Worm (Caenorhabditis elegans): ENCODE results near the gene dod-3.

Gene dod-3

DNA sequence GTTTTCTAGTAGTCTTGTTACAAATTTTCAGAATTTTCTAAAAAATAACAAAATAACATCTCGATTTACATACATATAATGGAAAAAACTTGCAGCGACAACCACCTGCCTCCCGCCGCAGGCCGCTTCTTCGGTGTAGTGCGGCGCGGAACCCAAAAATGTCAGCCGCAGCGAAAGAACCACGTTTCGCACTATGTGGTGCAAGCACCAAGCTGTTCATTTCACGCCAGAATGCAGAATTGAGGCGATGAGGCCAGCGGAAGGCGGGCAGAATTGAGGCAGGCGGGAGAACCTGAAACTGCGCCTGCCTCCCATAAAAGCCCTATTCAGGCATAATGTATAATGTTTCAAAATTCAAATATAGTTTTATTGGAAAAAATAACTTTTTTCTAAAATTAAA, 30.6 kb upstream of the dod-3 start:
- TF ChIP-seq set-16 (GFP tag; IDR thresholded peaks at IDR 0.05) (peak; percentile 66), F37D6.2 (tag; optimal IDR thresholded peaks at IDR 0.05) (no peak), unc-39 (tag; optimal IDR thresholded peaks at IDR 0.05) (no peak)

DNA sequence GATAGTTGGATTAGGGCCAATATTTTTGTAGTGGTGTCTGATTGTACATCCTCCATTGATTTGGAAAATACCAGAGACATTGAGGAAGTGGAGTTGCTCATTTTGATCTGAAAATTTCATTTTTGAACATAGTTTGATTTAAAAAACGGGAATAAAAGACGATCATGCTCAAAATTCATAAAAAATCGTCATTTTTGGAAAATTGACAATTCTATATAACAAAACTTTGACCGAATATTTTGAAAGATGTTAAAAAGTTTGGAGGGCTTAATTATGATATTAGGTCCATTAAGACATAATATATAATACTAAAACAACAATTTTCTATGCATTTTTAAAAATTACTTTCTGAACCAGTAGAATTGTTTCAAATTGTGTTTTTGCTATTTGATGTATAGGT, 28.6 kb upstream of the dod-3 start, which contains the start of gene srg-58:
Gene srg-58, minus strand, starts transcription at position 101 of the 400 bp plus-strand sequence.
- no peak for TF ChIP-seq spr-1 (tag; optimal IDR thresholded peaks at IDR 0.05)

DNA sequence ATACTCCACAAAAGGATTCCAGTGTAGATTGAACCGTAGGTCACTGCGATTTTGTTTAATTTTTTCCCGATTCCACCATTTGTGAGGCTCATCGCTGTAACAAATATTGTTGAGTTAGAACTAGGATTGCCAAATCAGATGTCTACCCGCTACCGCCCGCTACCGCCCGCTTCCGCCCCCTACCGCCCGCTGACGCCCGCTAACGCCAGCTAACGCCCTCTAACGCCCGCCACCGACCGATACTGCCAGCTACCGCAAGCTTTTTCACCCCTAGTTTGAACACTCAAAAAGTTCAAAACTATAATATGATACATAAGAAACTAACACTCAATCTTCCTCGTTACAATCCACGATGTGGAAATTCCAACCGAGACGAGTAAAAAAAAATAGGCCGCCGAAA, 27.5 kb upstream of the dod-3 start:
- TF ChIP-seq ZK337.2 (GFP tag; IDR thresholded peaks at IDR 0.05) = no peak
- TF ChIP-seq ceh-44 (GFP tag; IDR thresholded peaks at IDR 0.05) = 0 out of 2 replicates have a peak, but pooled peaks have one; percentile 8
- peak; percentile 55 for TF ChIP-seq set-16 (GFP tag; IDR thresholded peaks at IDR 0.05)
- no peak for TF ChIP-seq pqm-1 (tag; optimal IDR thresholded peaks at IDR 0.05)
- TF ChIP-seq attf-4 (tag; optimal IDR thresholded peaks at IDR 0.05) = no peak
- TF ChIP-seq Y75B8A.6 (GFP tag; IDR thresholded peaks at IDR 0.05) = no peak
- no peak for TF ChIP-seq dve-1 (tag; optimal IDR thresholded peaks at IDR 0.05; ENCODE audit: insufficient read depth)
- TF ChIP-seq sdz-12 (GFP tag; optimal IDR thresholded peaks at IDR 0.05) = no peak
- TF ChIP-seq fkh-10 (GFP tag; optimal IDR thresholded peaks at IDR 0.05) = no peak
- no peak for TF ChIP-seq nhr-237 (tag; optimal IDR thresholded peaks at IDR 0.05)
- no peak for TF ChIP-seq spr-1 (tag; optimal IDR thresholded peaks at IDR 0.05)
- TF ChIP-seq arid-1 (GFP tag; conservative IDR thresholded peaks at IDR 0.05) = no peak
- no peak for TF ChIP-seq nhr-10 (tag; optimal IDR thresholded peaks at IDR 0.05)
- TF ChIP-seq nhr-6 (tag; optimal IDR thresholded peaks at IDR 0.05) = no peak
- TF ChIP-seq unc-39 (tag; optimal IDR thresholded peaks at IDR 0.05) = no peak
- no peak for TF ChIP-seq hif-1 (tag; optimal IDR thresholded peaks at IDR 0.05)
- no peak for TF ChIP-seq aly-2 (tag; optimal IDR thresholded peaks at IDR 0.05)
- TF ChIP-seq Y105C5A.15 (GFP tag; IDR thresholded peaks at IDR 0.05) = no peak
- no peak for TF ChIP-seq mep-1 (tag; optimal IDR thresholded peaks at IDR 0.05)
- 0 out of 2 replicates have a peak, but pooled peaks have one; percentile 32 for TF ChIP-seq F26F4.8 (GFP tag; conservative IDR thresholded peaks at IDR 0.05)

DNA sequence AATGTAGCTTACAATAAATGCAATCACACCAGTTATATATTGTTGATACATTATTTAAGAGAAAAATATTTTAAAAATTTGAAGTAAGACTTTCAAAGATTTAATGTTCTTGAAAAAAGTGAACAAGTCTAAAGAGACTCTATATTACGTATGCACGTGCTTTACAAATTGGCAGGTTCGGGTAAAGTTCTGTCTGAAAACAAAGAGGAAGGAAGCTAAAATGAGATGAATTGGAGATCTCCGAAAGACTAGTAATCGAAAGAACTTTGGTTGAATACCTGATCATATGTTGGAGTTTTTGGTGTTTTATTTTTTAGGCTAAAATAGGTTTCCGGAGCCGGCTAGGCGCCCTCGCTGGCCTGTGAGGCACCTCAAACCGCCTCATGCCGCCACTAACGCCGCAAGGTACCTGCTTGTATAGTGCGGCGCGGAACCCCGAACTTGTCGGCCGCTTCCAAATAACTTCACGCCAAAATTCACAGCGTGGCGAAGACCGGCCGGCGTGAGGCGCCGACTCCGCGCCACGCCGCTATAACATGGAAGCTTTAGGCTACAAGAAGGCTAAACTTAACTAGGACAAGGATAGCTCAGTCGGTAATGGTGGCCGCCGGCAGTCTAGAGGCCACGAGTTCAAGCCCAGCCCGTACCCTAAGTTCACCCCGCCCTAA, 26.5 kb upstream of the dod-3 start, which contains the start of gene srx-28:
Gene srx-28, minus strand, starts transcription at position 51 of the 668 bp plus-strand sequence.
- peak; percentile 37 for TF ChIP-seq aha-1 (tag)
- TF ChIP-seq nhr-11 (tag; optimal IDR thresholded peaks at IDR 0.05) = no peak
- no peak for TF ChIP-seq spr-1 (tag; optimal IDR thresholded peaks at IDR 0.05)
- 0 out of 2 replicates have a peak, but pooled peaks have one; percentile 48 for TF ChIP-seq dmd-9 (GFP tag; IDR thresholded peaks at IDR 0.05)
- no peak for TF ChIP-seq unc-39 (tag; optimal IDR thresholded peaks at IDR 0.05)
- TF ChIP-seq T20F7.1 (GFP tag; optimal IDR thresholded peaks at IDR 0.05) = no peak
- TF ChIP-seq set-16 (GFP tag; IDR thresholded peaks at IDR 0.05) = peak; percentile 86
- TF ChIP-seq Y5F2A.4 (GFP tag; optimal IDR thresholded peaks at IDR 0.05) = no peak
- TF ChIP-seq Y75B8A.6 (GFP tag; IDR thresholded peaks at IDR 0.05) = no peak
- no peak for TF ChIP-seq F10B5.3 (tag; optimal IDR thresholded peaks at IDR 0.05)

DNA sequence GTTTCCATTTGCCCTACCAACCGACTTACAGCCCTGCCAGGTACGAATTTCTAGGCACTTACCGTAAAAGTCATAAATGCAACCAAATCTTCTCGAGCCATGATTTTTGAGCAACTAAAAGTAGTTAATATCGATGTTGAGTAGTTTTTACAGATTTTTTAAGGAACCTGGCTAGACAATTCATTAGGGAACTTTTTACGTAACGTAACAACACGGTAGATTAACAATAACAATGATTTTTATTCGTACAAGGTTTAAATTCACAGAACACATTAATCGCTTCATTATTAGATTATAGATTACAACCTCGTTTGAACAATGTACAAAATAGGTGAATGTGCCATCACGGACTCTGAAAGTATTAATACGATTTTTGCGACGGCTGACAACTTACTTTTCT, 22.1 kb upstream of the dod-3 start, which contains the start of gene srx-26:
Gene srx-26, minus strand, starts transcription at position 101 of the 400 bp plus-strand sequence.
- TF ChIP-seq snpc-1.2 (GFP tag; IDR thresholded peaks at IDR 0.05) = no peak
- TF ChIP-seq mdt-29 (GFP tag; IDR thresholded peaks at IDR 0.05) = no peak
- no peak for TF ChIP-seq vab-7 (GFP tag; IDR thresholded peaks at IDR 0.05)

DNA sequence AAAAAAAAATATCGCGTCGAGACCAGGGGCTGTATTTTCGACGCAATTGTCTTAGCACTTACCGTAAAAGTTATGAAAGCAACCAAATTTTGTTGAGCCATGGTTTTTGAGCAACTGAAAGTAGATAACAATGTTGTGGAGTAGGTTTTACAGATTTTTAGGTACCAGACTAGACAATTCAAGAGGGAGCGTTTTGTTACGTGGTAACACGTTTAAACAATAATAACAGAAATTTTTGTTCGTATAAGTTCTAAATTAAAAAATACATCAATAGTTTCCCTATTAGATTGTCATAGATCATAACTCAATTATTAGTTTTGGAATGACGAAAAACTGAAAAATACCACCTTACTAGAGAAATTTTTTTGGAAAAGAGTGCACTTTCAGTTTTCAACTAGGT, 19.1 kb upstream of the dod-3 start, which contains the start of gene srx-24:
Gene srx-24, minus strand, starts transcription at position 101 of the 400 bp plus-strand sequence.
- no peak for TF ChIP-seq hlh-30 (tag; optimal IDR thresholded peaks at IDR 0.05; ENCODE audit: insufficient read depth)
- TF ChIP-seq unc-62 (GFP tag; optimal IDR thresholded peaks at IDR 0.05 in 1 of 2) = no peak
- TF ChIP-seq unc-62 (tag; optimal IDR thresholded peaks at IDR 0.05) = no peak
- no peak for TF ChIP-seq hlh-11 (tag; optimal IDR thresholded peaks at IDR 0.05)
- no peak for TF ChIP-seq F10B5.3 (tag; optimal IDR thresholded peaks at IDR 0.05)
- TF ChIP-seq F44E2.7 (GFP tag; IDR thresholded peaks at IDR 0.05) = no peak
- TF ChIP-seq nhr-76 (tag; optimal IDR thresholded peaks at IDR 0.05) = no peak
- TF ChIP-seq zfp-2 (tag; optimal IDR thresholded peaks at IDR 0.05) = no peak
- TF ChIP-seq daf-19 (GFP tag; conservative IDR thresholded peaks at IDR 0.05) = no peak
- no peak for TF ChIP-seq T26A8.4 (GFP tag; IDR thresholded peaks at IDR 0.05)
- TF ChIP-seq snpc-1.2 (GFP tag; IDR thresholded peaks at IDR 0.05) = no peak
- TF ChIP-seq tra-1 (GFP tag; IDR thresholded peaks at IDR 0.05) = no peak
- no peak for TF ChIP-seq dmd-6 (GFP tag; IDR thresholded peaks at IDR 0.05)
- TF ChIP-seq lin-39 (tag; optimal IDR thresholded peaks at IDR 0.05) = no peak
- TF ChIP-seq ceh-82 (tag; optimal IDR thresholded peaks at IDR 0.05) = no peak
